Worm (Caenorhabditis elegans) whole organism, late embryonic: ENCODE measurements around the gene nse-4.

ENCODE experiments used
- C38D4.7 ChIP-seq: fragments of 200-800 bp; sonication (Bioruptor generic); optimal IDR thresholded peaks from 2 replicates; lab custom pipeline; 2018; ENCODE audit warnings: mild to moderate bottlenecking, missing genetic modification characterization, moderate library complexity, missing compliant biosample characterization
- ceh-22 ChIP-seq: sonication (generic microtip); optimal IDR thresholded peaks from 2 replicates; lab custom pipeline; 2017; ENCODE audit warnings: missing biosample characterization, missing genetic modification characterization
- che-1 ChIP-seq: sonication (generic microtip); optimal IDR thresholded peaks from 2 replicates; lab custom pipeline; 2016; ENCODE audit warnings: mild to moderate bottlenecking, missing genetic modification characterization, missing compliant biosample characterization
- ets-4 ChIP-seq: sonication (generic microtip); optimal IDR thresholded peaks from 2 replicates; lab custom pipeline; 2016; ENCODE audit warnings: missing genetic modification characterization, missing compliant biosample characterization
- hlh-15 ChIP-seq: sonication (generic microtip); optimal IDR thresholded peaks from 2 replicates; lab custom pipeline; 2016; ENCODE audit warnings: missing genetic modification characterization, missing compliant biosample characterization
- lin-11 ChIP-seq: fragments of 200-800 bp; sonication (Bioruptor generic); optimal IDR thresholded peaks from 2 replicates; lab custom pipeline; 2018; ENCODE audit warnings: mild to moderate bottlenecking, missing genetic modification characterization, missing compliant biosample characterization
- nhr-11 ChIP-seq: fragments of 150-350 bp; optimal IDR thresholded peaks from 2 replicates; lab custom pipeline; 2014; ENCODE audit warnings: missing biosample characterization, missing genetic modification characterization
- pag-3 ChIP-seq: sonication (generic microtip); optimal IDR thresholded peaks from 2 replicates; lab custom pipeline; 2016; ENCODE audit warnings: missing compliant biosample characterization, missing genetic modification characterization, borderline replicate concordance
- pha-4 ChIP-seq: fragments of 150-350 bp; optimal IDR thresholded peaks from 2 replicates; lab custom pipeline; 2018; ENCODE audit warnings: missing biosample characterization, missing genetic modification reagents, missing genetic modification characterization
- pqm-1 ChIP-seq: sonication (generic microtip); optimal IDR thresholded peaks from 2 replicates; lab custom pipeline; 2016; ENCODE audit warnings: missing genetic modification characterization, missing compliant biosample characterization
- tbx-2 ChIP-seq: sonication (generic microtip); optimal IDR thresholded peaks from 2 replicates; lab custom pipeline; 2016; ENCODE audit warnings: missing genetic modification characterization, missing compliant biosample characterization

DNA sequence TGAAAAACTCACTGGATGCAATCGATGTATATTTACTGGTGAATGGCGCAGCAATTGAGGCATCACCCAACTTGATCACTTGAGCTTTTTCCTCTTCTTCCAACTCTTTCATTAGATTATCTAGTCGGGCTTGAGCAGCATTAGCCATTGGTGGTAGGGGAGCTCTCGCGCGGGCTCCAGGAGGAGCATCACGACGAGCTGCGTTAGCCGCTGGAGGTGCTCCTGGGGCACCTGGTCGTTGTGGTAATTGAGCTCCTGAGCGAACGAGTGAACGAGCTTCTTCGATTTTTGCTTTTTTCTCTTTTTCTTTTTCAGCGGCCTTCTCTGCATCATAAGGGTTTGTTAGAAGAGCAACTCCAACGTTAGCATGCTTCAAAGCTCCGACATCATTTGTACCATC is 5.6 kb upstream of the nse-4 start:
- TF ChIP-seq che-1 (tag; lab: Kevin White, UChicago) (no peak), hlh-15 (tag; lab: Kevin White, UChicago) (no peak), ets-4 (no peak), pha-4 (tag; lab: Kevin White, UChicago) (no peak), pqm-1 (tag; lab: Kevin White, UChicago) (no peak), C38D4.7 (GFP tag; lab: Kevin White, UChicago) (no peak), pag-3 (tag; lab: Kevin White, UChicago) (no peak), nhr-11 (no peak), ceh-22 (tag; lab: Kevin White, UChicago) (no peak), lin-11 (tag; lab: Kevin White, UChicago) (no peak), tbx-2 (tag; lab: Kevin White, UChicago) (no peak)
